Worm (Caenorhabditis elegans) whole organism, late embryonic: ENCODE results near the gene pals-31.

Experiments
- T23F11.4 ChIP-seq: fragments of 200-800 bp; sonication (Bioruptor generic); optimal IDR thresholded peaks from 2 replicates; lab custom pipeline; 2018; ENCODE audit warnings: mild to moderate bottlenecking, missing genetic modification characterization, missing compliant biosample characterization
- Y22D7AL.16 ChIP-seq: sonication (generic microtip); optimal IDR thresholded peaks from 2 replicates; lab custom pipeline; 2016; ENCODE audit warnings: missing genetic modification characterization, missing compliant biosample characterization
- ama-1 ChIP-seq: fragments of 150-350 bp; optimal IDR thresholded peaks from 2 replicates; lab custom pipeline; 2014
- ceh-22 ChIP-seq: sonication (generic microtip); optimal IDR thresholded peaks from 2 replicates; lab custom pipeline; 2017; ENCODE audit warnings: missing biosample characterization, missing genetic modification characterization
- ceh-31 ChIP-seq: sonication (generic microtip); optimal IDR thresholded peaks from 2 replicates; lab custom pipeline; 2016; ENCODE audit warnings: missing genetic modification characterization, missing compliant biosample characterization
- fkh-10 ChIP-seq: fragments of 150-350 bp; optimal IDR thresholded peaks from 2 replicates; lab custom pipeline; 2014; ENCODE audit warnings: missing biosample characterization, missing genetic modification reagents, missing genetic modification characterization
- hlh-13 ChIP-seq: fragments of 200-800 bp; sonication (Bioruptor generic); optimal IDR thresholded peaks from 2 replicates; lab custom pipeline; 2018; ENCODE audit warnings: mild to moderate bottlenecking, missing genetic modification characterization, missing compliant biosample characterization
- hlh-30 ChIP-seq: sonication (generic microtip); optimal IDR thresholded peaks from 2 replicates; lab custom pipeline; 2017; ENCODE audit warnings: antibody characterized with exemption, missing genetic modification characterization, missing compliant biosample characterization; ENCODE audit not compliant: insufficient read depth
- nfya-1 ChIP-seq: sonication (generic microtip); optimal IDR thresholded peaks from 2 replicates; lab custom pipeline; 2017; ENCODE audit warnings: missing genetic modification characterization, mild to moderate bottlenecking, missing compliant biosample characterization, antibody characterized with exemption, moderate library complexity
- nhr-11 ChIP-seq: fragments of 150-350 bp; optimal IDR thresholded peaks from 2 replicates; lab custom pipeline; 2014; ENCODE audit warnings: missing biosample characterization, missing genetic modification characterization

DNA sequence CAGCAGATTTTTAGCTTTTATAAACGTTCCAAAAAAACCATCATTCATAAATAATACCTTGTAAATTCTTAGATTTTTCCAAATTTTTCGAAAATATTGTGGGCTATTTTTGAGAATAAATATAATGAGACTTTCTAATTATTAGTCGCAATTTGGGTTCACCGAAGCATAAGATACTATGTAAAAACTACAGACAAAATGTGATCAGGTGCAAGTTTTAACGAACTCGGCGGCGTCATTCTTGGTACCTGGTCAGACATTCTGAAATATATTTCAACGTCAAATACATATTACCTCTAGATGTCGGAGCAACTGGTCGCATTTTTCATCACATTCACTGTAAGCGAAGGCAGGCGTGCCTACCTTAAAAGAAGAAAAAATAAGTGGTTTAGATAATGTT, 45.6 kb downstream of the pals-31 start, which contains the start of gene srx-23:
- no peak for TF ChIP-seq T23F11.4 (GFP tag; lab: Kevin White, UChicago)
- TF ChIP-seq nhr-11, result no peak
- no peak for TF ChIP-seq Y22D7AL.16 (tag; lab: Kevin White, UChicago)
- no peak for TF ChIP-seq ceh-31
- no peak for TF ChIP-seq ama-1 (lab: Kevin White, UChicago)
- no peak for TF ChIP-seq fkh-10 (GFP tag; lab: Kevin White, UChicago)
- TF ChIP-seq ceh-22 (tag; lab: Kevin White, UChicago), result no peak
- no peak for TF ChIP-seq nfya-1
- no peak for TF ChIP-seq hlh-30
- no peak for TF ChIP-seq hlh-13 (GFP tag; lab: Kevin White, UChicago)
